Worm (Caenorhabditis elegans): ENCODE results near the gene C33D9.8.

The C33D9.8 gene

DNA sequence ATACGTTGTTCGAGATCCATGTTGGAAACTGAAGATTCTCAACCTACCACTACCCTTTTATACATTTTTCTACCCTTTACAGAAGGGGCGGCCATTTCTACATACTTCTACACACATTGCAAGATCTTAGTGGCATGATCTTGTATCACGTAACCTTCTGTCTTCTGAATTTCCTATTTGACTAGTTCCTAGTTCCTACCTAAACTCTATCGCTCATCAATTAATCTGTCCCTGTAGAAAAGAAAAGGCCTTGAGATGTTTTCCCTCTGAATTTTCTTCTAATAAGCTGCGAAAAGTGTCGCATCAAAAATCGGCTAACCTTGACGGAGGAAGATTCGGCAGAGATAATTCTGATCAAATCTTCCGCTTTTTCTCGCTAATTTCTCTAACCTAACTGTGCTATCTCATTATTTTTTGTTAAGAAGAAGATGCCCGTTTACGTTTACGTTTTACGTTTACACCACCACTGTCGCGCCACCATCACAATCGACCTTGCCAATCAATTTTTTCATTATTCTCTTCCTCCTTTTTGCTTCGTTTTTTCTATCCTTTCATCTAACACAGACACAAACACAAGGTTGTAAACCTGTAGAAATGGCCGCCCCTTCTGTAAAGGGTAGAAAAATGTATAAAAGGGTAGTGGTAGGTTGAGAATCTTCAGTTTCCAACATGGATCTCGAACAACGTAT lies 37.7 kb upstream of the C33D9.8 start, which contains the start of the genes col-117 and col-3:
TSS of gene col-117 (minus strand) at position 51 of the 689 bp plus-strand sequence.
TSS of gene col-3 (plus strand) at position 639 of the 689 bp plus-strand sequence.
- peak; percentile 83 for TF ChIP-seq elt-1 (tag; optimal IDR thresholded peaks at IDR 0.05)
- no peak for TF ChIP-seq sea-2 (GFP tag; optimal IDR thresholded peaks at IDR 0.05)
- TF ChIP-seq nhr-25 (tag; optimal IDR thresholded peaks at IDR 0.05), result peak; percentile 86
- peak; percentile 16 for TF ChIP-seq nhr-43 (tag; optimal IDR thresholded peaks at IDR 0.05; ENCODE audit: poor library complexity, severe bottlenecking)
- no peak for TF ChIP-seq eor-1 (tag; optimal IDR thresholded peaks at IDR 0.05)
- TF ChIP-seq nhr-23 (tag; optimal IDR thresholded peaks at IDR 0.05), result peak; percentile 29

DNA sequence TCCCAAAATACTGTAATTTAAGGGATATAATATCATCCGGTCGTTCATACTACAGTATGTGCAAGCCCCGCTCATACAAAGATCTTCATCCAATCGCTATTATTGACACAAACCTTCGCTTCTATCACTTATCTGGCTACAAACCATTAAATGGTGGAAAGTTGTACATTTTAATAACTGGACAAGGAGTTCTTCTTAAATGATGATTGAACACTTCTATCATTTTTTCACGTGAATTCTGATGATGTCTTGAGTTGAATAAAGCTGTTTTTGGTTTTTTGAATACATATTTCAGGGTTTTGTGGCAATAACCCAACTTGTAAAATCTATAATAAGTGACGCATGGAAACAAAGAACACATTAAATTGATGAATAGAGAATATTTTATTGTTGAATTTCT lies 36.0 kb upstream of the C33D9.8 start:
- peak; percentile 79 for TF ChIP-seq nhr-25 (tag; optimal IDR thresholded peaks at IDR 0.05)
- TF ChIP-seq fos-1 (tag; optimal IDR thresholded peaks at IDR 0.05), result no peak
- TF ChIP-seq jun-1 (tag; optimal IDR thresholded peaks at IDR 0.05), result no peak
- TF ChIP-seq elt-3 (tag; optimal IDR thresholded peaks at IDR 0.05), result peak in 1 of 3 experiments; percentile 64
- TF ChIP-seq ceh-16 (tag; optimal IDR thresholded peaks at IDR 0.05), result no peak
- no peak for TF ChIP-seq lin-15B (tag; optimal IDR thresholded peaks at IDR 0.05)
- peak; percentile 45 for TF ChIP-seq R02D3.7 (tag; optimal IDR thresholded peaks at IDR 0.05)
- no peak for TF ChIP-seq nhr-12 (tag; optimal IDR thresholded peaks at IDR 0.05)
- no peak for TF ChIP-seq unc-39 (tag; optimal IDR thresholded peaks at IDR 0.05)
- TF ChIP-seq ama-1 (optimal IDR thresholded peaks at IDR 0.05), result no peak
- TF ChIP-seq mml-1 (tag; optimal IDR thresholded peaks at IDR 0.05), result no peak
- TF ChIP-seq ceh-28 (tag; optimal IDR thresholded peaks at IDR 0.05), result peak; percentile 23
- no peak for TF ChIP-seq nhr-28 (tag; optimal IDR thresholded peaks at IDR 0.05)
- peak; percentile 0 for TF ChIP-seq nhr-23 (tag; optimal IDR thresholded peaks at IDR 0.05)
- peak; percentile 63 for TF ChIP-seq nhr-43 (tag; optimal IDR thresholded peaks at IDR 0.05; ENCODE audit: poor library complexity, severe bottlenecking)
- no peak for TF ChIP-seq ztf-4 (tag; optimal IDR thresholded peaks at IDR 0.05)
- peak; percentile 20 for TF ChIP-seq nfya-1 (tag; optimal IDR thresholded peaks at IDR 0.05; ENCODE audit: insufficient read depth)
- TF ChIP-seq elt-1 (tag; optimal IDR thresholded peaks at IDR 0.05), result peak; percentile 1
- TF ChIP-seq aly-2 (tag; optimal IDR thresholded peaks at IDR 0.05), result no peak

DNA sequence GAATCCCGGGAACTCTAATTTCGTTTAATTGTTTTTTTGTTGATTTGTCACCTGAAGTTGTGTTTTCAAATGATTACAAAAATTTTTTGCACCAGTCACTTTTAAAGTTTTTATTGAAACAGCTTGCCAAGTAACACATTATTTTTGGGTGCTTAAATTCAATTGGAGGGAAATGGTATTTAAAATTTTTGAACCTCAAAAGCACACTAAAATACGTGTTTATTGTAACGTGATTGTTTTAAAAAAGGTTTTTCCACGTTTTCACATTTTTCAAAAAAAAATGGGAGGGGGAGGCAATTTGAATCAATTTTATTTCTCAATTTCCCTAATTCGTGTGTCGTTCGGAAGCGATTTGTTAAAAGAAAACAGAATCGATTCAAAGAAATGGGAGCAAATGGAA lies 34.6 kb upstream of the C33D9.8 start, which contains the start of gene T28C6.5:
TSS of gene T28C6.5 (plus strand) at position 301 of the 400 bp plus-strand sequence.
- TF ChIP-seq nhr-28 (tag; optimal IDR thresholded peaks at IDR 0.05), result no peak
- no peak for TF ChIP-seq unc-39 (tag; optimal IDR thresholded peaks at IDR 0.05)
- TF ChIP-seq ceh-82 (tag; optimal IDR thresholded peaks at IDR 0.05), result no peak

DNA sequence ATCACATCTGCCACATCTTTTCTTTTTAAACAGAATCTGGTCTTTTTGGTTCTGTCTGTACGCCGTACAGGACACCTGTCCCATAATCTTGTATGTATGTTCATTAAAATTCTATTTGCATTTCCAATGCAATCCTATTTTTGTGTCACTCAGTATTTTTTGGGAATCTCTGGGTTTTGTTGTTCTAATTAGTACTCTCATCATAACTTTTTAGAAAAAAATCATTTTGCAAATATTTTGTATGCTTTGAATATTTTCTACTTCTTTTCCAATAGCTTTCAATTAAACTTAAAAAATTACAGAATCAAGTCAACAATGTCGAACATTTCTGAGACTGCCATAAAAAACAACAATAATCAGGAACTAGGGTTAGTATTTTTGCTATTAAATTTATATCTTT lies 33.5 kb upstream of the C33D9.8 start, which contains the start of gene T28C6.3:
TSS of gene T28C6.3 (plus strand) at position 301 of the 400 bp plus-strand sequence.
- no peak for TF ChIP-seq egl-27 (tag; optimal IDR thresholded peaks at IDR 0.05)
- TF ChIP-seq unc-39 (tag; optimal IDR thresholded peaks at IDR 0.05), result no peak
- TF ChIP-seq elt-1 (tag; optimal IDR thresholded peaks at IDR 0.05), result no peak
- no peak for TF ChIP-seq elt-2 (tag; optimal IDR thresholded peaks at IDR 0.05)
- no peak for TF ChIP-seq skn-1 (tag; optimal IDR thresholded peaks at IDR 0.05)

DNA sequence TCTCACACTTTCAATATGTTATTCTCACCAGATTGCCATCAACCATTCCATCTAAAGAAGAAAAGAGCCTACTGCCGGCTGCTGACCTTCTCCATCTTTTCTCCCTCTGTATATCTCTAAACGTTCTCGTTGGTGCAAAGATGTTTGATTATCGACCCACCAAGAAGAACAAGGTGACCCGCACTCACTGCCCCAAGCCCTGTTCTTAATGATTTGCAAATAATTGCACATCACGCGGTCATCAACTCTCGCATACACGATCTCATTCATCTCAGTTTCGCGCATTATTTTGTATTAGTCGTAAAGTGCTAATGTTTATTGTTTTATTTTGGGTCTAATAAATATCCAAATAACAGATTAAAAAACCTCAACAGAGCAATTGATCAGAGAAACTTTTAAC lies 32.9 kb upstream of the C33D9.8 start:
- TF ChIP-seq nhr-77 (tag; optimal IDR thresholded peaks at IDR 0.05) (no peak), nhr-237 (tag; optimal IDR thresholded peaks at IDR 0.05) (no peak), ama-1 (optimal IDR thresholded peaks at IDR 0.05) (no peak), mdl-1 (tag; optimal IDR thresholded peaks at IDR 0.05) (no peak), ceh-9 (tag; optimal IDR thresholded peaks at IDR 0.05) (no peak), fos-1 (tag; optimal IDR thresholded peaks at IDR 0.05) (no peak), R02D3.7 (tag; optimal IDR thresholded peaks at IDR 0.05) (no peak), zag-1 (tag; optimal IDR thresholded peaks at IDR 0.05) (no peak)

DNA sequence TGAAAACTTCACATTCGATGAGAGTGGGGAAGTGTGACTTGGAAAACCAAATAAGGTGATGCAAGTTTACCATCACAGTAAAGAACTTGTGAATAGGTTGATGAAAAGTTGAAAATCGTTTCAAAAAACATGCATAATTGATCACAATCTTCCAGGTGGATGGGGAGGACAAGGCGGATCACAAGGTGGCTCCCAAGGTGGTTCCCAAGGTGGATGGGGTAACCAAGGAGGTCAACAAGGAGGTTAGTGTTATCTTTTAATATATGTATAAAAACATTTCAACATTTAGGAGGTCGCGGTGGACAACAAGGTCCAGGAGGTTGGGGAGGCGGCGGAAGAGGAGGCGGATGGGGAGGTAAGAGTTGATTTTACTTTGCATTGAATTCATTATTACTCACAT lies 31.1 kb upstream of the C33D9.8 start, which contains the start of gene T28C6.10:
TSS of gene T28C6.10 (plus strand) at position 301 of the 400 bp plus-strand sequence.
- TF ChIP-seq ama-1 (optimal IDR thresholded peaks at IDR 0.05), result no peak
- TF ChIP-seq egl-5 (tag; optimal IDR thresholded peaks at IDR 0.05), result no peak
- no peak for TF ChIP-seq lsy-12 (tag; optimal IDR thresholded peaks at IDR 0.05)
- no peak for TF ChIP-seq ZK546.5 (tag; optimal IDR thresholded peaks at IDR 0.05)
- TF ChIP-seq nhr-77 (tag; optimal IDR thresholded peaks at IDR 0.05), result no peak
- TF ChIP-seq lin-15B (tag; optimal IDR thresholded peaks at IDR 0.05), result no peak
- no peak for TF ChIP-seq fkh-10 (GFP tag; optimal IDR thresholded peaks at IDR 0.05)
- no peak for TF ChIP-seq egl-27 (tag; optimal IDR thresholded peaks at IDR 0.05)
- no peak for TF ChIP-seq nhr-237 (tag; optimal IDR thresholded peaks at IDR 0.05)
- no peak for TF ChIP-seq pqm-1 (tag; optimal IDR thresholded peaks at IDR 0.05)
- no peak for TF ChIP-seq nhr-43 (tag; optimal IDR thresholded peaks at IDR 0.05; ENCODE audit: poor library complexity, severe bottlenecking)
- TF ChIP-seq hmg-11 (tag; optimal IDR thresholded peaks at IDR 0.05), result no peak
- TF ChIP-seq tbx-2 (tag; optimal IDR thresholded peaks at IDR 0.05), result no peak
- no peak for TF ChIP-seq daf-12 (tag; optimal IDR thresholded peaks at IDR 0.05)
- no peak for TF ChIP-seq skn-1 (tag; optimal IDR thresholded peaks at IDR 0.05)
- TF ChIP-seq mml-1 (tag; optimal IDR thresholded peaks at IDR 0.05), result no peak
- no peak for TF ChIP-seq sea-2 (GFP tag; optimal IDR thresholded peaks at IDR 0.05)
- no peak for TF ChIP-seq nhr-76 (tag; optimal IDR thresholded peaks at IDR 0.05)
- TF ChIP-seq ztf-4 (tag; optimal IDR thresholded peaks at IDR 0.05), result no peak
